Worm (Caenorhabditis elegans) whole organism, L2 larva: ENCODE measurements around the gene msd-2.
"Not testable (repeated sequence)": the region's sequence is repeated elsewhere in the genome, so short reads cannot be mapped to it uniquely, and the experiment has no call there.

Experiments used
- C34F6.9 ChIP-seq: fragments of 150-350 bp; optimal IDR thresholded peaks from 2 replicates; lab custom pipeline; 2014; ENCODE audit warnings: missing biosample characterization, missing genetic modification characterization
- F13H6.1 ChIP-seq: sonication (generic microtip); optimal IDR thresholded peaks from 2 replicates; lab custom pipeline; 2016; ENCODE audit warnings: missing genetic modification characterization, missing compliant biosample characterization
- R02D3.7 ChIP-seq: fragments of 150-350 bp; optimal IDR thresholded peaks from 2 replicates; lab custom pipeline; 2014; ENCODE audit warnings: missing biosample characterization, missing genetic modification characterization
- Y55F3AM.14 ChIP-seq: fragments of 200-800 bp; sonication (Bioruptor generic); optimal IDR thresholded peaks from 2 replicates; lab custom pipeline; 2018; ENCODE audit warnings: mild to moderate bottlenecking, missing genetic modification characterization, missing compliant biosample characterization
- ZK546.5 ChIP-seq: sonication (generic microtip); optimal IDR thresholded peaks from 2 replicates; lab custom pipeline; 2017; ENCODE audit warnings: missing biosample characterization, missing genetic modification characterization
- alr-1 ChIP-seq: fragments of 150-350 bp; optimal IDR thresholded peaks from 2 replicates; lab custom pipeline; 2014; ENCODE audit warnings: missing biosample characterization, missing genetic modification characterization
- aly-2 ChIP-seq: fragments of 150-350 bp; optimal IDR thresholded peaks from 2 replicates; lab custom pipeline; 2014; ENCODE audit warnings: missing biosample characterization, missing genetic modification characterization
- ama-1 ChIP-seq: fragments of 150-350 bp; optimal IDR thresholded peaks from 2 replicates; lab custom pipeline; 2018; ENCODE audit warnings: inconsistent platforms
- blmp-1 ChIP-seq: sonication (generic microtip); optimal IDR thresholded peaks from 2 replicates; lab custom pipeline; 2017; ENCODE audit warnings: missing genetic modification characterization, mild to moderate bottlenecking, missing compliant biosample characterization, antibody characterized with exemption, moderate library complexity; ENCODE audit not compliant: insufficient read depth
- ceh-16 ChIP-seq: fragments of 150-350 bp; optimal IDR thresholded peaks from 2 replicates; lab custom pipeline; 2014; ENCODE audit warnings: missing biosample characterization, missing genetic modification characterization
- ceh-82 ChIP-seq: fragments of 150-350 bp; optimal IDR thresholded peaks from 2 replicates; lab custom pipeline; 2014; ENCODE audit warnings: missing biosample characterization, missing genetic modification characterization
- crh-2 ChIP-seq: sonication (generic microtip); optimal IDR thresholded peaks from 2 replicates; lab custom pipeline; 2017; ENCODE audit warnings: missing biosample characterization, missing genetic modification characterization
- dmd-4 ChIP-seq: sonication (generic microtip); optimal IDR thresholded peaks from 2 replicates; lab custom pipeline; 2017; ENCODE audit warnings: missing biosample characterization, missing genetic modification characterization
- egl-27 ChIP-seq: sonication (generic microtip); optimal IDR thresholded peaks from 3 replicates; lab custom pipeline; 2017; ENCODE audit warnings: missing biosample characterization, missing genetic modification reagents, missing genetic modification characterization
- elt-1 ChIP-seq: fragments of 150-350 bp; optimal IDR thresholded peaks from 2 replicates; lab custom pipeline; 2014; ENCODE audit warnings: missing biosample characterization, missing genetic modification characterization
- elt-3 ChIP-seq: sonication (generic microtip); optimal IDR thresholded peaks from 2 replicates; lab custom pipeline; 2017; ENCODE audit warnings: missing biosample characterization, missing genetic modification characterization
- gmeb-1 ChIP-seq: fragments of 150-350 bp; optimal IDR thresholded peaks from 2 replicates; lab custom pipeline; 2014; ENCODE audit warnings: missing biosample characterization, missing genetic modification characterization
- lin-11 ChIP-seq: fragments of 150-350 bp; sonication (generic microtip); optimal IDR thresholded peaks from 2 replicates; lab custom pipeline; 2014; ENCODE audit warnings: missing biosample characterization, missing genetic modification characterization, inconsistent platforms, mixed read lengths
- lsy-2 ChIP-seq, 2 experiments: fragments of 150-350 bp in 1 of 2; sonication (generic microtip) in 1 of 2; optimal IDR thresholded peaks; 2 replicates each; lab custom pipeline; 2014 to 2017; ENCODE audit warnings: missing biosample characterization in 2 of 2, missing genetic modification characterization in 2 of 2
- mab-5 ChIP-seq: fragments of 150-350 bp; optimal IDR thresholded peaks from 2 replicates; lab custom pipeline; 2014; ENCODE audit warnings: missing biosample characterization, missing genetic modification characterization
- mdl-1 ChIP-seq, 2 experiments: fragments of 150-350 bp in 1 of 2; sonication (generic microtip) in 1 of 2; optimal IDR thresholded peaks; 2 replicates each; lab custom pipeline; 2017; ENCODE audit warnings: missing biosample characterization in 2 of 2, missing genetic modification characterization in 2 of 2
- nhr-11 ChIP-seq: fragments of 150-350 bp; optimal IDR thresholded peaks from 2 replicates; lab custom pipeline; 2014; ENCODE audit warnings: missing biosample characterization, missing genetic modification characterization
- nhr-129 ChIP-seq: fragments of 150-350 bp; optimal IDR thresholded peaks from 2 replicates; lab custom pipeline; 2014; ENCODE audit warnings: missing biosample characterization, missing genetic modification characterization
- nhr-21 ChIP-seq: fragments of 150-350 bp; optimal IDR thresholded peaks from 2 replicates; lab custom pipeline; 2014; ENCODE audit warnings: missing biosample characterization, missing genetic modification characterization
- nhr-23 ChIP-seq: fragments of 150-350 bp; optimal IDR thresholded peaks from 2 replicates; lab custom pipeline; 2014; ENCODE audit warnings: missing biosample characterization, missing genetic modification reagents, missing genetic modification characterization
- nhr-237 ChIP-seq: fragments of 150-350 bp; optimal IDR thresholded peaks from 2 replicates; lab custom pipeline; 2014; ENCODE audit warnings: missing biosample characterization, missing genetic modification characterization
- nhr-25 ChIP-seq: fragments of 150-350 bp; sonication (generic microtip); optimal IDR thresholded peaks from 3 replicates; lab custom pipeline; 2014; ENCODE audit warnings: missing biosample characterization, missing genetic modification characterization
- nhr-6 ChIP-seq: fragments of 150-350 bp; optimal IDR thresholded peaks from 2 replicates; lab custom pipeline; 2014; ENCODE audit warnings: missing biosample characterization, missing genetic modification characterization
- nhr-77 ChIP-seq: fragments of 150-350 bp; optimal IDR thresholded peaks from 2 replicates; lab custom pipeline; 2014; ENCODE audit warnings: missing biosample characterization, missing genetic modification characterization
- peb-1 ChIP-seq: fragments of 150-350 bp; optimal IDR thresholded peaks from 2 replicates; lab custom pipeline; 2014; ENCODE audit warnings: missing biosample characterization, missing genetic modification characterization
- sem-4 ChIP-seq: fragments of 150-350 bp; optimal IDR thresholded peaks from 2 replicates; lab custom pipeline; 2014; ENCODE audit warnings: missing biosample characterization, missing genetic modification reagents, missing genetic modification characterization
- skn-1 ChIP-seq: sonication (generic microtip); optimal IDR thresholded peaks from 2 replicates; lab custom pipeline; 2017; ENCODE audit warnings: missing biosample characterization, missing genetic modification characterization
- snpc-4 ChIP-seq: fragments of 150-350 bp; optimal IDR thresholded peaks from 2 replicates; lab custom pipeline; 2014; ENCODE audit warnings: missing biosample characterization, missing genetic modification characterization
- unc-39 ChIP-seq: fragments of 150-350 bp; optimal IDR thresholded peaks from 2 replicates; lab custom pipeline; 2014; ENCODE audit warnings: missing biosample characterization, missing genetic modification characterization
- unc-55 ChIP-seq: fragments of 150-350 bp; sonication (generic microtip); optimal IDR thresholded peaks from 3 replicates; lab custom pipeline; 2014; ENCODE audit warnings: missing biosample characterization, missing genetic modification reagents, missing genetic modification characterization
- unc-62 ChIP-seq: fragments of 150-350 bp; optimal IDR thresholded peaks from 2 replicates; lab custom pipeline; 2014; ENCODE audit warnings: missing biosample characterization, missing genetic modification reagents, missing genetic modification characterization
- zag-1 ChIP-seq: fragments of 150-350 bp; optimal IDR thresholded peaks from 2 replicates; lab custom pipeline; 2014; ENCODE audit warnings: missing biosample characterization, missing genetic modification characterization
- ztf-1 ChIP-seq: fragments of 200-800 bp; sonication (Bioruptor generic); conservative IDR thresholded peaks from 2 replicates; pipeline ENCODE4 v1.3.6; 2022; ENCODE audit warnings: missing genetic modification characterization, missing compliant biosample characterization
- ztf-11 ChIP-seq: sonication (generic microtip); optimal IDR thresholded peaks from 2 replicates; lab custom pipeline; 2017; ENCODE audit warnings: missing biosample characterization, missing genetic modification characterization

Gene msd-2

DNA sequence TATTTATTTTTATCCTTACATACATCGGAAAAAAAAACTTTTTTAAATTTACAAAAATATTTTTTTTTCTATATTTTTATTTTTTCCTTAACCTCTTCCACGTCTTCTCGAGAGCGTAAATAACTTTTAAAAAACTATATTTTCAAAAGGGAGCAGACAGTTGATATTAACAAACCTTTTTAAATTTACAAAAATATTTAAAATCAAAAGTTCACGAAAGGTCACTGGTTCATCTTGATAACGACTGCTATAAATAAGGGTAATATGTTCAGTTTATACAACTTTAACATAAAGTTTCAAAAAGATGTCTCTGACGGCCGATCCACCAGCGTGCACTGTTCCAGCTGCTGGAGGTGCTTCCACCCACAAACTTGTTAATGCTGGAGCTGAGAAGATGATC is at the start of gene msd-2, which contains the start of gene F44D12.16:
TSS of gene msd-2 (plus strand) at position 305 of the 400 bp plus-strand sequence.
TSS of gene F44D12.16 (plus strand) at position 301 of the 400 bp plus-strand sequence.
- not testable (repeated sequence) for TF ChIP-seq lin-11; F13H6.1 (tag; lab: Kevin White, UChicago); skn-1 (tag; lab: Kevin White, UChicago)

DNA sequence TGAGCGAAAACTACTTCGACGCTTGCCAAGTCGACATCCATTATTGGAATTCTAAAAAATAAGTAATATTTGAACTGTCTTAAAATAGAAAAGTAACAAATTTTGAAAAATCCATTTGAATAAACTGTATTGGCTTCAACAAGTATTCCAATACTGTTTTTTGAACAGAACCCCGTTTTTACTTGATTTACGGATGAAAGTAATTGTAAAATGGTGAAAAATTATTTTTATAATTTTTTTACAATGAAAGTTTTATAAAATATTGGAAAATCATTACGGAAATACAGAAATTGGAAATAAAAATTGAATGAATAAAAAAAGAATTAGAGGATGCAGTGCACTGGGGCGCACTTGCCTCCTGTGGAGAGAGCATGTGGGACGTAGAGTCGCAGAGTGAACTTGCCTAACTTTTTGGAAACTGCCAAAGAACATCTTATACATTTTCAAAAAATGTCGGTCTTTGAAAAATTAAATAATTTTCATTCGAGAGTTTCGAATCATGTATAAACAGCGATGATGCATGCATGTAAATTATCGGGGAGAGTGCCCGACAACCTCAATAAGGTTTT is 46.6 kb upstream of the msd-2 start, which contains the start of gene rrp-1:
TSS of gene rrp-1 (minus strand) at position 51 of the 569 bp plus-strand sequence.
- TF ChIP-seq nhr-6, result no peak
- no peak for TF ChIP-seq nhr-21 (tag; lab: Kevin White, UChicago)
- TF ChIP-seq mdl-1 (tag; optimal IDR thresholded peaks at IDR 0.05; lab: Kevin White, UChicago), result no peak
- peak; percentile 41 for TF ChIP-seq unc-55
- TF ChIP-seq nhr-25, result no peak
- TF ChIP-seq C34F6.9 (tag; lab: Kevin White, UChicago), result peak; percentile 38
- TF ChIP-seq nhr-237 (tag; lab: Kevin White, UChicago), result no peak
- TF ChIP-seq egl-27 (tag; lab: Kevin White, UChicago), result no peak

DNA sequence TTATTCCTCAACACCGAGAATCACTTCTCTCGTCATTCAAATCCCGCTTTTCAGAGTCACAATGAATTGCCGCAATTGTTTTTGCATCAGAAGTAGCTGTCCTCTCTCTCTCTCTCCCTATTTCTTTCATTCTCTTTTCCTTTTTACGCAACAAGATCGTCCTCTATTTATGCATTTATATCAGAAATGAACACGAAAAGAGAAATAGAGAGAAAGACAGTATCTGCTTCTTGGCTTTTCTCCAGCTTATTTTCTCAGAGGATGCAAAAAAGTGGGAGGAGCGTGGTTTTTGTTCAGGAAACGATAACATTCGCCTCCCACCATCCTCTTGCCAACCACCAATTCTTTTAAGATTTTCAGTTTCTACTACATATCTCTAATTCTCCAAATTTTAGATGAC is 46.0 kb upstream of the msd-2 start, which contains the start of gene mam-2:
TSS of gene mam-2 (plus strand) at position 301 of the 400 bp plus-strand sequence.
- TF ChIP-seq nhr-23 (tag; lab: Kevin White, UChicago) (no peak), mab-5 (tag; lab: Kevin White, UChicago) (no peak), skn-1 (tag; lab: Kevin White, UChicago) (no peak), nhr-6 (no peak), sem-4 (tag; lab: Kevin White, UChicago) (no peak), aly-2 (no peak), nhr-11 (tag; lab: Kevin White, UChicago) (no peak), nhr-237 (tag; lab: Kevin White, UChicago) (no peak)
- TF ChIP-seq, all 48 proteins: peak for 0

DNA sequence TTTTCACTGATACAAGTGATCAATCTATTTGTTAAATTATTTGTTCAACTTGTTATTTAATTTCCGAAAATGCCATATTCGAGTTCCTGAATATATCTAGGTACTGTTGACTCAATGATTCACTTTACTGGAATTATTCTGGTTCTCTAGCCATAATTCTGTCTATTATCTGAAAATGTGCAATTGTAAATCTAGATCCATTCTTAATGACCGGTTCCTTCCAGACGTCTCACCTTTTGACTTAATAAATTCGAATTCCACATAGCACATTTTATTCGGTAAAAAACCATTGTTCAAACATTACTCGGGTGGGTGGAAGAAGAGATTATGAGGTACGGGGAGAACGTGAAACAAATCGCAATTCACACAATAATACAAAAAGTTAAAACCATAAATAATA is 39.5 kb upstream of the msd-2 start:
- no peak for TF ChIP-seq lin-11
- peak; percentile 27 for TF ChIP-seq crh-2

DNA sequence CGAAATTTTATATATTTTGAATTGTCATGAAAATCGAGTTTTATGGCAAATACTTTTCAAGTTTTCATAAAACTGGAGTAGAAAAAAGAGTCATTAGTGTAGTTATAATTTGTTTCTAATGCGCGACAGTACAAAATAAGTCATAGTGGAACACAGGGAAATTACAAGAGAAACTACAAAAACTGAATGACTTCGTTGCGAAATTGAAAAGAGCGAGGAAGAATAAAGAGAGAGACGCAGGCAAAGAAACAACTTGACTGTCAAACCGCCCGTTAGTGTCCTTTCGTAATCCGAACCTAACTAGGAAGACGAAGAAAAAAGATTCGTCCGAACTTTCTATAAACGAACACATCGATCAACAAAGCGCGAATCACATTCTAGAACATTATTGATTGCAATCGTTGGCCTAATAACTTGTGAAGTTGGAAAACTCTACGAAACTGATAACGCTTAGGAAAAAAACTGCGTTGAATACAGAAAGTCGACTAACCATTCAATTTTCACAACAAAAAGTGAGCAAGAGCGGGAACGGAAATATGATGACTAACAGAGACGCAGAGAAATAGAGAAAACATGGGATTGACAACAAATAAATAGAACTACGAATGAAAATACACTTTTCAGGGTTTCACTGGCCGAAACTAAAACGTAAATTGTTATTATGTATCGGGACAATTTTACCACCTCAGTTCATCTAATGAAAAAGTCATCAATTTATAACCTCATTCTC is 35.3 kb upstream of the msd-2 start:
- TF ChIP-seq peb-1 (no peak), ztf-1 (GFP tag; lab: Robert Waterston, UW) (no peak), crh-2 (peak; percentile 20), skn-1 (tag; lab: Kevin White, UChicago) (peak; percentile 70)
- TF ChIP-seq, all 48 proteins: peak for 2

DNA sequence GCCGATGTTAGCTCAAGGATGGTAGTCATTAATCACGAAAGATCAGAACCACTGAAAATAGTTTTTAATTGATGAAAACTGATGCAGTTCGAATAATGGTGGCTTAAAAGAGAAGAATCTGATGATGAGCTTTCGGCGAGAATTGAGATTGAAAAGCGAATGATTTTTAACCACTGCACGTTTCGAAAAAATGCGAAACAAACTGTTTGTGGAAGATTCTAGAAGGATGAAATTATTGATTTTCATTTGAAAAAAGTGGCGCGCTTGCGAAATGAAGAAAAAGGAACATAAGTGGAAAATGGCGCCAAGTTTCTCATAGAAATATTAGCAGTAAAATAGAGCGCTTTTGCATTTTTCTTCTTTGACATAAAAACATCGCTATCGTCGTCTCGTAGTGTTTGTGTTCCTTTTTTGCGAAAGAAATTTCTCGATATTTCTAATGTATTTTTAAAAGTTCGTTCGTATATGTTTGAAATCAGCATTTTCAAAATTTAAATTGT is 33.9 kb upstream of the msd-2 start, which contains the start of gene uba-1:
TSS of gene uba-1 (minus strand) at position 51 of the 500 bp plus-strand sequence.
- TF ChIP-seq C34F6.9 (tag; lab: Kevin White, UChicago) (peak; percentile 55), ceh-16 (tag; lab: Kevin White, UChicago) (no peak), ama-1 (lab: Kevin White, UChicago) (peak; percentile 55), nhr-25 (peak; percentile 67), R02D3.7 (tag; lab: Kevin White, UChicago) (no peak), aly-2 (no peak), nhr-21 (tag; lab: Kevin White, UChicago) (peak; percentile 28), ceh-82 (no peak), ZK546.5 (no peak), zag-1 (tag; lab: Kevin White, UChicago) (no peak), nhr-129 (tag; lab: Kevin White, UChicago) (no peak), snpc-4 (tag; lab: Kevin White, UChicago) (no peak), alr-1 (tag; lab: Kevin White, UChicago) (no peak), nhr-237 (tag; lab: Kevin White, UChicago) (no peak), Y55F3AM.14 (GFP tag; lab: Kevin White, UChicago) (peak; percentile 60), dmd-4 (no peak), ztf-11 (tag; lab: Kevin White, UChicago) (no peak), ztf-1 (GFP tag; lab: Robert Waterston, UW) (no peak), mab-5 (tag; lab: Kevin White, UChicago) (peak; percentile 12), crh-2 (peak; percentile 86), egl-27 (tag; lab: Kevin White, UChicago) (no peak), lin-11 (no peak), elt-1 (tag; lab: Kevin White, UChicago) (no peak), elt-3 (tag; lab: Kevin White, UChicago) (no peak), lsy-2 (tag; optimal IDR thresholded peaks at IDR 0.05; lab: Kevin White, UChicago) (peak in 1 of 2 experiments; percentile 50), nhr-77 (no peak), unc-62 (GFP tag; lab: Kevin White, UChicago) (no peak), unc-39 (tag; lab: Kevin White, UChicago) (no peak), gmeb-1 (peak; percentile 5), blmp-1 (tag; lab: Kevin White, UChicago) (no peak)
